Worm (Caenorhabditis elegans): ENCODE measurements around the gene nhr-106.

DNA sequence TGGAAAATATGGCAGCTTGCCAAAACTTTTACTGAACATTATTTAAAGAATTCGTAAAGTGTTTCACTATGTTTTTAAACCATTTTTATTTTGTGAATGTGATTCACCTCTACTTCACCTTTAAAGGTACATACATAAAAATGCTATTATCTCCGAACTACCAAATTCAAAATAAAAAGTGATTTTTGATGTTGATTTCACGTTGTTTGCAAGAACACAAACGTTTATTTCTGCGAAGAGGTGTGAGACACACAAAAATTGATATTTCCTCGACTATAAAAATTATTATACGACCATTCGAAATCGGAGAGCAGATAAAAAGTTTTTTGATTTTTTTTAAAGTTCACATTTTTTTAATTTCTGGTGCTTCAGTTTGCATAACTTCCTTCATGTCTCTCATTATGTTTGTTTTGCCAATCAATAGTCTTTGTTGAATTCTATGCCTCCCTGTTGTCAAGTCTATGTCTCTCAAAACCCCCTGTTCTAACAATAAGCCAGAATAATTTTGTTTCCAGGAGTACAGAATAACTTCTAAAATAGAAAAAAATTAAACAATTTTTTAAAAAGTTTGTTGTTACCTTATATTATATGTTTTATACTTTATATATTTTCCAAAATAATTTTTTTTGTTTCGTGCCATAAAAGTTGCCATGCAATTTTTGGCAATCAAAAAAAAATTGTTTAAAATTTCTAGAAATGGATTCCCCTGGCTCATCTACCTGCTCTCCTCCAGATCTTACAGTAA lies 38.5 kb upstream of the nhr-106 start, which contains the start of gene nhr-123:
- TF ChIP-seq elt-3 (tag; optimal IDR thresholded peaks at IDR 0.05) (no peak), nhr-25 (tag; optimal IDR thresholded peaks at IDR 0.05) (no peak), snpc-4 (tag; optimal IDR thresholded peaks at IDR 0.05) (no peak), nhr-12 (tag; optimal IDR thresholded peaks at IDR 0.05) (no peak), fos-1 (tag; optimal IDR thresholded peaks at IDR 0.05) (peak; percentile 41), ceh-82 (tag; optimal IDR thresholded peaks at IDR 0.05) (no peak), mdl-1 (tag; optimal IDR thresholded peaks at IDR 0.05) (no peak), ZK546.5 (tag; optimal IDR thresholded peaks at IDR 0.05) (no peak), aly-2 (tag; optimal IDR thresholded peaks at IDR 0.05) (no peak), lin-11 (tag; optimal IDR thresholded peaks at IDR 0.05) (no peak)
